Worm (Caenorhabditis elegans): Measurements from ENCODE around the gene B0563.10.

- TF ChIP-seq elt-2 (tag; optimal IDR thresholded peaks at IDR 0.05) (no peak), nhr-11 (tag; optimal IDR thresholded peaks at IDR 0.05) (no peak), pha-4 (tag; optimal IDR thresholded peaks at IDR 0.05) (no peak), fax-1 (tag; optimal IDR thresholded peaks at IDR 0.05) (no peak), fkh-10 (GFP tag; optimal IDR thresholded peaks at IDR 0.05) (no peak), ceh-34 (tag; optimal IDR thresholded peaks at IDR 0.05) (no peak), pag-3 (tag; optimal IDR thresholded peaks at IDR 0.05; ENCODE audit: borderline replicate concordance) (no peak), hlh-30 (tag; optimal IDR thresholded peaks at IDR 0.05; ENCODE audit: insufficient read depth) (no peak), ceh-14 (tag; optimal IDR thresholded peaks at IDR 0.05) (no peak), ttx-3 (tag; optimal IDR thresholded peaks at IDR 0.05) (no peak)
Observed at ce11 chrX:9182140-9182539, 15.1 kb upstream of the B0563.10 start, which contains the start of gene Y81B9A.3.
